Worm (Caenorhabditis elegans) whole organism, young adult: ENCODE data around the gene atat-2.

Experiments used
- D2030.7 ChIP-seq: fragments of 200-800 bp; sonication (Bioruptor generic); IDR thresholded peaks from 2 replicates; pipeline ENCODE4 v1.3.6; 2022; ENCODE audit warnings: missing genetic modification reagents, missing genetic modification characterization, missing compliant biosample characterization
- F55B11.4 ChIP-seq: sonication (generic microtip); optimal IDR thresholded peaks from 2 replicates; lab custom pipeline; 2016; ENCODE audit warnings: missing compliant biosample characterization, missing genetic modification characterization, borderline replicate concordance; ENCODE audit not compliant: insufficient read depth
- K11D2.4 ChIP-seq: fragments of 200-800 bp; sonication (Bioruptor generic); IDR thresholded peaks from 2 replicates; pipeline ENCODE4 v1.3.6; 2022; ENCODE audit warnings: missing genetic modification reagents, missing genetic modification characterization, missing compliant biosample characterization
- Y53F4B.3 ChIP-seq: fragments of 200-800 bp; sonication (Bioruptor generic); IDR thresholded peaks from 2 replicates; pipeline ENCODE4 v1.3.6; 2022; ENCODE audit warnings: missing genetic modification reagents, missing genetic modification characterization, missing compliant biosample characterization
- athp-1 ChIP-seq: sonication (generic microtip); optimal IDR thresholded peaks from 2 replicates; lab custom pipeline; 2017; ENCODE audit warnings: mild to moderate bottlenecking, missing genetic modification characterization, missing compliant biosample characterization
- ceh-79 ChIP-seq: sonication (generic microtip); optimal IDR thresholded peaks from 2 replicates; lab custom pipeline; 2017; ENCODE audit warnings: mild to moderate bottlenecking, missing genetic modification characterization, missing compliant biosample characterization
- dox-1 ChIP-seq: fragments of 200-800 bp; sonication (Bioruptor generic); IDR thresholded peaks from 2 replicates; pipeline ENCODE4 v1.3.6; 2022; ENCODE audit warnings: missing genetic modification reagents, missing genetic modification characterization, missing compliant biosample characterization
- egl-44 ChIP-seq: fragments of 200-800 bp; sonication (Bioruptor generic); IDR thresholded peaks from 2 replicates; pipeline ENCODE4 v1.3.6; 2022; ENCODE audit warnings: missing genetic modification reagents, missing genetic modification characterization, missing compliant biosample characterization
- hlh-26 ChIP-seq: fragments of 200-800 bp; sonication (Bioruptor generic); conservative IDR thresholded peaks from 2 replicates; pipeline ENCODE4 v1.3.6; 2022; ENCODE audit warnings: missing genetic modification reagents, missing genetic modification characterization, missing compliant biosample characterization
- mel-28 ChIP-seq: sonication (generic microtip); optimal IDR thresholded peaks from 2 replicates; lab custom pipeline; 2016; ENCODE audit warnings: borderline replicate concordance, mild to moderate bottlenecking, missing genetic modification characterization, missing compliant biosample characterization
- repo-1 ChIP-seq: sonication (generic microtip); optimal IDR thresholded peaks from 2 replicates; lab custom pipeline; 2017; ENCODE audit warnings: mild to moderate bottlenecking, missing genetic modification characterization, missing compliant biosample characterization
- unc-130 ChIP-seq: sonication (generic microtip); optimal IDR thresholded peaks from 2 replicates; lab custom pipeline; 2016; ENCODE audit warnings: missing genetic modification reagents, missing genetic modification characterization, missing compliant biosample characterization
- zim-3 ChIP-seq: sonication (generic microtip); optimal IDR thresholded peaks from 2 replicates; lab custom pipeline; 2017; ENCODE audit warnings: mild to moderate bottlenecking, missing genetic modification characterization, moderate library complexity, missing compliant biosample characterization

ce11 chrX:5801156-5801592 lies 47.7 kb upstream of the atat-2 start:
- TF ChIP-seq hlh-26 (GFP tag; lab: Robert Waterston, UW) (no peak), egl-44 (peak; percentile 89), zim-3 (tag; lab: Kevin White, UChicago) (peak; percentile 89), Y53F4B.3 (GFP tag; lab: Robert Waterston, UW) (no peak), dox-1 (GFP tag; lab: Robert Waterston, UW) (peak; percentile 89), athp-1 (peak; percentile 65), F55B11.4 (tag; lab: Kevin White, UChicago) (no peak), mel-28 (tag; lab: Kevin White, UChicago) (peak; percentile 32), D2030.7 (GFP tag; lab: Robert Waterston, UW) (peak; percentile 82), ceh-79 (tag; lab: Kevin White, UChicago) (peak; percentile 29), unc-130 (GFP tag; lab: Kevin White, UChicago) (peak; percentile 81), K11D2.4 (GFP tag; lab: Robert Waterston, UW) (peak; percentile 76), repo-1 (tag; lab: Kevin White, UChicago) (peak; percentile 89)
